Fruit fly (Drosophila melanogaster): ENCODE results near the gene nudC.
A peak's percentile ranks its signal among the peaks of the same experiment; 100 is the strongest.

dm6 chr3L:16779704-16780173 lies 25.1 kb upstream of the nudC start, which contains the start of the genes mus302 and CG9705:
- TF ChIP-seq tj (GFP tag; optimal IDR thresholded peaks at IDR 0.05) (no peak), CG12768 (GFP tag; optimal IDR thresholded peaks at IDR 0.05) (peak; percentile 25), CG14711 (tag; optimal IDR thresholded peaks at IDR 0.05) (peak; percentile 32), CG33017 (tag; optimal IDR thresholded peaks at IDR 0.05) (no peak), CG5204 (GFP tag; optimal IDR thresholded peaks at IDR 0.05) (no peak), pad (GFP tag; optimal IDR thresholded peaks at IDR 0.05) (peak; percentile 15), bab1 (GFP tag; optimal IDR thresholded peaks at IDR 0.05) (no peak), cnc (optimal IDR thresholded peaks at IDR 0.05) (no peak), cic (GFP tag; optimal IDR thresholded peaks at IDR 0.05) (no peak), Clk (GFP tag; optimal IDR thresholded peaks at IDR 0.05) (no peak)
